Fruit fly (Drosophila melanogaster): Measurements from ENCODE around the gene SA1.

The SA1 gene

dm6 chr2L:6960165-6960564, 9.9 kb downstream of the SA1 start, which contains the start of the genes Atac1 and Hmgcl (continued):
- TF ChIP-seq CG13775 (GFP tag; optimal IDR thresholded peaks at IDR 0.05) (peak; percentile 92), Dip3 (GFP tag; optimal IDR thresholded peaks at IDR 0.05) (no peak), vvl (GFP tag; IDR thresholded peaks at IDR 0.05) (0 out of 2 replicates have a peak, but pooled peaks have one; percentile 32), CG8290 (GFP tag; optimal IDR thresholded peaks at IDR 0.05) (peak; percentile 63), CG8290 (tag; optimal IDR thresholded peaks at IDR 0.05) (no peak), Doc2 (GFP tag; IDR thresholded peaks at IDR 0.05) (no peak), Side (GFP tag; optimal IDR thresholded peaks at IDR 0.05) (no peak), sc (optimal IDR thresholded peaks at IDR 0.05) (no peak), sc (GFP tag; optimal IDR thresholded peaks at IDR 0.05) (no peak), Sry-β (GFP tag; optimal IDR thresholded peaks at IDR 0.05) (no peak), Hr3 (GFP tag; optimal IDR thresholded peaks at IDR 0.05) (no peak), CG12219 (GFP tag; optimal IDR thresholded peaks at IDR 0.05) (no peak), Sox102F (GFP tag; optimal IDR thresholded peaks at IDR 0.05) (no peak), CG7357 (GFP tag; IDR thresholded peaks at IDR 0.05) (no peak), twi (tag; optimal IDR thresholded peaks at IDR 0.05) (no peak), seq (GFP tag; IDR thresholded peaks at IDR 0.05) (no peak), CG8281 (tag; optimal IDR thresholded peaks at IDR 0.05) (no peak), ranshi (GFP tag; IDR thresholded peaks at IDR 0.05) (no peak), Scr (GFP tag; IDR thresholded peaks at IDR 0.05; ENCODE audit: partially characterized antibody) (0 out of 2 replicates have a peak, but pooled peaks have one; percentile 16), zf30C (GFP tag; optimal IDR thresholded peaks at IDR 0.05) (no peak), dysf (GFP tag; IDR thresholded peaks at IDR 0.05) (no peak), row (GFP tag; IDR thresholded peaks at IDR 0.05) (peak; percentile 9; the same call in 1 of the 3 replicates), pho (GFP tag; optimal IDR thresholded peaks at IDR 0.05) (no peak), HLH4C (GFP tag; IDR thresholded peaks at IDR 0.05; ENCODE audit: partially characterized antibody) (peak; percentile 18; the same call in 1 of the 3 replicates), CG18599 (GFP tag; optimal IDR thresholded peaks at IDR 0.05) (no peak), mam (GFP tag; optimal IDR thresholded peaks at IDR 0.05) (no peak), CG13287 (GFP tag; IDR thresholded peaks at IDR 0.05; ENCODE audit: partially characterized antibody) (peak; percentile 53), PHDP (tag; optimal IDR thresholded peaks at IDR 0.05) (no peak), CG10979 (tag; optimal IDR thresholded peaks at IDR 0.05) (no peak), otp (GFP tag; IDR thresholded peaks at IDR 0.05) (no peak), CG6654 (GFP tag; optimal IDR thresholded peaks at IDR 0.05) (no peak), wdn (GFP tag; IDR thresholded peaks at IDR 0.05) (no peak), cg (GFP tag; optimal IDR thresholded peaks at IDR 0.05) (no peak), CG17912 (GFP tag; optimal IDR thresholded peaks at IDR 0.05) (no peak), CG2199 (GFP tag; IDR thresholded peaks at IDR 0.05) (no peak), CG11504 (tag; optimal IDR thresholded peaks at IDR 0.05) (no peak), bcd (GFP tag; optimal IDR thresholded peaks at IDR 0.05) (no peak), ham (GFP tag; IDR thresholded peaks at IDR 0.05) (no peak), fu2 (GFP tag; optimal IDR thresholded peaks at IDR 0.05) (no peak), Opbp (GFP tag; IDR thresholded peaks at IDR 0.05; ENCODE audit: partially characterized antibody) (no peak), CG15073 (GFP tag; optimal IDR thresholded peaks at IDR 0.05) (no peak), fd64A (GFP tag; optimal IDR thresholded peaks at IDR 0.05) (no peak), CG7928 (GFP tag; optimal IDR thresholded peaks at IDR 0.05) (no peak), CG17385 (GFP tag; optimal IDR thresholded peaks at IDR 0.05) (peak; percentile 89), CG14965 (GFP tag; optimal IDR thresholded peaks at IDR 0.05; ENCODE audit: borderline replicate concordance) (no peak), CG6854 (GFP tag; optimal IDR thresholded peaks at IDR 0.05) (no peak), Bdp1 (GFP tag; optimal IDR thresholded peaks at IDR 0.05) (no peak), Dll (GFP tag; IDR thresholded peaks at IDR 0.05; ENCODE audit: partially characterized antibody) (peak; percentile 68), CG2875 (GFP tag; optimal IDR thresholded peaks at IDR 0.05) (no peak), salm (tag; optimal IDR thresholded peaks at IDR 0.05) (no peak), lab (GFP tag; optimal IDR thresholded peaks at IDR 0.05) (no peak), tin (GFP tag; optimal IDR thresholded peaks at IDR 0.05) (no peak)

All from whole organism, embryonic.